Worm (Caenorhabditis elegans) whole organism, L4 larva: Measurements from ENCODE around the gene dgk-2.

Source experiments
- nhr-237 ChIP-seq: sonication (generic microtip); optimal IDR thresholded peaks from 2 replicates; lab custom pipeline; 2017; ENCODE audit warnings: missing biosample characterization, missing genetic modification characterization
- pqm-1 ChIP-seq: sonication (generic microtip); optimal IDR thresholded peaks from 2 replicates; lab custom pipeline; 2017; ENCODE audit warnings: missing biosample characterization, missing genetic modification characterization

DNA sequence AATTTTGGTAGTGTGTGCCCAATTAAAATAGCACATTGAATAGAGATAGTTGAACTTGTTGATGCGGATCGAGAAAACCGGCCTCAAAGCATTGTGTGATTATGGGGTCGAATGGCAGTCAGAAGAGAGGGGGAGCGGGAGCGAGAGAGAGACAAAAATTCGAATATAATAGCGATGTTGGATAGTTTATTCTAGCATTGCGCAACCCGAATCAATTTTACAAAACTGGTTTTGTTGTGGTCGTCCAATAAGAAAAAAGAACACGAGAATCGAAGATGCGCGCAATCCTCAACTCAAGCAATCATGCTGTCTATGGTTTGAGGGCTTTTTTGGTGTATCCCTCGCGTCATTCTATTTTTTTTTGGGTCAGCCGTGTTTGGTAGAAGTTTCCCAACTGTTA is 49.3 kb upstream of the dgk-2 start:
- no peak for TF ChIP-seq nhr-237 (tag; lab: Kevin White, UChicago)
- TF ChIP-seq pqm-1 = no peak
